Worm (Caenorhabditis elegans): ENCODE results near the gene str-73.

ce11 chrV:16429940-16430339 lies at the start of gene str-73:
- TF ChIP-seq scrt-1 (GFP tag; IDR thresholded peaks at IDR 0.05), result no peak
- no peak for TF ChIP-seq hnd-1 (tag; optimal IDR thresholded peaks at IDR 0.05)
- no peak for TF ChIP-seq ets-7 (tag; optimal IDR thresholded peaks at IDR 0.05)
- TF ChIP-seq ama-1 (optimal IDR thresholded peaks at IDR 0.05), result no peak
- TF ChIP-seq F13C5.2 (tag; optimal IDR thresholded peaks at IDR 0.05), result no peak
- no peak for TF ChIP-seq aly-1 (tag; optimal IDR thresholded peaks at IDR 0.05)
- no peak for TF ChIP-seq pes-1 (GFP tag; IDR thresholded peaks at IDR 0.05)
- no peak for TF ChIP-seq sea-1 (GFP tag; conservative IDR thresholded peaks at IDR 0.05)
- no peak for TF ChIP-seq ceh-13 (GFP tag; optimal IDR thresholded peaks at IDR 0.05)
- no peak for TF ChIP-seq flt-1 (GFP tag; IDR thresholded peaks at IDR 0.05)
- TF ChIP-seq hmbx-1 (tag; optimal IDR thresholded peaks at IDR 0.05), result no peak

All from whole organism, early embryonic.